Worm (Caenorhabditis elegans): ENCODE measurements around the gene C05C8.5.

ce11 chrV:7266021-7266420 is 31.4 kb upstream of the C05C8.5 start, which contains the start of gene C13A2.7:
- TF ChIP-seq lin-35 (GFP tag; optimal IDR thresholded peaks at IDR 0.05) (no peak), elt-3 (tag; optimal IDR thresholded peaks at IDR 0.05) (no peak), aha-1 (tag; optimal IDR thresholded peaks at IDR 0.05) (no peak), elt-2 (tag; optimal IDR thresholded peaks at IDR 0.05) (no peak), mep-1 (tag; optimal IDR thresholded peaks at IDR 0.05) (no peak), mdl-1 (tag; optimal IDR thresholded peaks at IDR 0.05) (no peak), ama-1 (optimal IDR thresholded peaks at IDR 0.05) (no peak), nhr-84 (tag; optimal IDR thresholded peaks at IDR 0.05) (no peak), nhr-76 (tag; optimal IDR thresholded peaks at IDR 0.05) (no peak), unc-130 (tag; optimal IDR thresholded peaks at IDR 0.05) (no peak), ces-1 (GFP tag; optimal IDR thresholded peaks at IDR 0.05) (no peak)

Measured in whole organism, L1 larva.